Worm (Caenorhabditis elegans): ENCODE data around the gene F28B12.6.

DNA sequence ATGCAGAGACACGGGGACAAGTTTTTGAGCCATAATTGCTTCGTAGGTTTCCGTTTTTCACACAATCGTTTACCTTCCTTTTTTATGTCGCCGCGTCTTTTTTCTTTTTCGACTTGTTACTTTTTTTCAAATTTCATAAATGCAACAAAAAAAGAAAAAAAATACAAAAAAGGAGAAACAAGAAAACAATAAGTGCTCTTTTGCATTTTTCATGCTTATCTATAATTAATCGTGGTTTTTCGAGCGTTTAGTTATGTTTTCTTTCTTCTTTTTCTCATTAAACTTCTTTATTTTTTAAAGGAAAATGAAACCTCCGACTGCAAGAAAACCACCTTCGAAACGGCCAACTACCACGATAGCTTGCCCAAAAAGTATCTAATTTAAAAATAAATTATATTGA lies 44.8 kb upstream of the F28B12.6 start, which contains the start of gene F59G1.4:
- TF ChIP-seq ref-1 (GFP tag; conservative IDR thresholded peaks at IDR 0.05): no peak
- TF ChIP-seq cog-1 (tag; optimal IDR thresholded peaks at IDR 0.05): no peak
- TF ChIP-seq tab-1 (GFP tag; IDR thresholded peaks at IDR 0.05): no peak
- no peak for TF ChIP-seq T22C8.4 (GFP tag; IDR thresholded peaks at IDR 0.05)
- TF ChIP-seq ztf-23 (GFP tag; IDR thresholded peaks at IDR 0.05): no peak
- TF ChIP-seq med-1 (GFP tag; optimal IDR thresholded peaks at IDR 0.05; ENCODE audit: insufficient read depth): no peak
- TF ChIP-seq flt-1 (GFP tag; IDR thresholded peaks at IDR 0.05): no peak
- TF ChIP-seq klf-2 (GFP tag; conservative IDR thresholded peaks at IDR 0.05): no peak
- TF ChIP-seq ztf-29 (GFP tag; IDR thresholded peaks at IDR 0.05): no peak

Measured in whole organism, midembryonic.